Worm (Caenorhabditis elegans) whole organism, dauer: ENCODE data around the gene bpnt-1.

Experiments
- unc-62 ChIP-seq: sonication (generic microtip); optimal IDR thresholded peaks from 2 replicates; lab custom pipeline; 2017; ENCODE audit warnings: missing biosample characterization, missing genetic modification reagents, missing genetic modification characterization

Gene bpnt-1

ce11 chrII:4434278-4434677 lies 14.2 kb downstream of the bpnt-1 start:
- TF ChIP-seq unc-62 (GFP tag; lab: Kevin White, UChicago) = no peak

ce11 chrII:4435134-4435533 lies 15.1 kb downstream of the bpnt-1 start, which contains the start of gene nhr-273:
nhr-273 (plus strand) TSS chrII:4435300.
- no peak for TF ChIP-seq unc-62 (GFP tag; lab: Kevin White, UChicago)

- no peak for TF ChIP-seq unc-62 (GFP tag; lab: Kevin White, UChicago)
These were observed 18.5 kb downstream of the bpnt-1 start, which contains the start of gene nhr-16 for ce11 chrII:4438601-4439000. nhr-16 (plus strand) TSS chrII:4438805.

DNA sequence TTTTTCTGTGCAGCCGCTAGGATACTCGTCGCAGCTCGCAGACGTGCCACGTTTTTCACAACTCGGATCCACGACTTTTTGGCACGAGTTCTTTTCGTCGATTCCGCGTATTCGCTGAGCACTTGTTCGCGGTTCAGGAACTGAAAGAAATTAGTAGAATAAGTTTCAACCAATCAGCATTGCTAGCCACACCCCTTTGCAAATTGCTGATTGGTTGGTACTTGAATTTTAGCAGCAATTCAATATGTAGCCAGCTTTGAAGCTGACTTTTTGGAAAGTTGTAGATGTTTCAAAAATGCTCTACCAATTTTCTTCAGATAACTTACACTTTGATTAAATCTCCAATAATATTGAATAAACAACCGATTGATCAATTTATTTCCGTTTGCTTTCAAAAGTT lies 21.2 kb downstream of the bpnt-1 start:
- no peak for TF ChIP-seq unc-62 (GFP tag; lab: Kevin White, UChicago)

DNA sequence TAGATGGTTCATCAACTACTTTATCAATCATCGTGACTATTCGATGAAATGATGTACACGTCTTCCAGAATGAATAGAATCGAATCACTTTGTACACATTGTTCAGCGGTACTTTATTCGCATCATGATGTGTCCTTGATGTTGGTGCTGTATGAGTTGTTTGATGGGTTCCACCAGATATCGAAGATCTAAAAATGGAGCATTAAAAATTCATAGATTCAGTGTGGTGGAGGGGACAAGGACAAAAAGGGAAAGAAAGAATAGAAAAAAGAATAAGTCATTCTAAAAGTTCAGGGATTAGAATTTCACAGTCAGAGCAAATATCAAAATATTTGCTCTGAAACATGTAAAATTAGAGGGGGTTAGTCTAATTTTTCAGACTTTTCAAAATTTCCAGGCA lies 24.8 kb downstream of the bpnt-1 start:
- no peak for TF ChIP-seq unc-62 (GFP tag; lab: Kevin White, UChicago)

- TF ChIP-seq unc-62 (GFP tag; lab: Kevin White, UChicago) = no peak
These were observed 33.0 kb downstream of the bpnt-1 start, which contains the start of gene twk-2 for ce11 chrII:4453051-4453450. twk-2 (minus strand) TSS chrII:4453151.

- no peak for TF ChIP-seq unc-62 (GFP tag; lab: Kevin White, UChicago)
These were observed 33.4 kb downstream of the bpnt-1 start for ce11 chrII:4453453-4453852.

ce11 chrII:4454823-4455222 lies 34.8 kb downstream of the bpnt-1 start:
- no peak for TF ChIP-seq unc-62 (GFP tag; lab: Kevin White, UChicago)

DNA sequence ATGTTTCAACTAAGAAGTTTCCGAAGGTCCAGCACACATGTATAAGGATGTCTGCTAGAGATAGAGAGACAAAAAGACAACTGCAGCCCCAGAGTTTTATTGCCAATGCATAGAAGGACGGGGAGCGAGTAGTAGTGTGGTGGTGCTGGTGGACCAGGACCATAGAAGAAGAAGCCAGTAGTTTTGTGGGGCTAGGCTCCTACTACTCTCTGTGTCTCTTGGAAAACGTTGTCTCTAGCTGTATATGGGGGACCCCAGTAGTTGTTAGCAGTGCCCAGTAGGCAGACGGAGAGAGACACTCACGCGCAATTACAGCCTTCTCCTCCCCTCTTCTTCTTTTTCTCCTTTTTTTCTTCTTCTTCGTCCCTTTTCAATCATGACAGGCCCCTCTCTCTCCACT lies 36.0 kb downstream of the bpnt-1 start:
- TF ChIP-seq unc-62 (GFP tag; lab: Kevin White, UChicago) = no peak

DNA sequence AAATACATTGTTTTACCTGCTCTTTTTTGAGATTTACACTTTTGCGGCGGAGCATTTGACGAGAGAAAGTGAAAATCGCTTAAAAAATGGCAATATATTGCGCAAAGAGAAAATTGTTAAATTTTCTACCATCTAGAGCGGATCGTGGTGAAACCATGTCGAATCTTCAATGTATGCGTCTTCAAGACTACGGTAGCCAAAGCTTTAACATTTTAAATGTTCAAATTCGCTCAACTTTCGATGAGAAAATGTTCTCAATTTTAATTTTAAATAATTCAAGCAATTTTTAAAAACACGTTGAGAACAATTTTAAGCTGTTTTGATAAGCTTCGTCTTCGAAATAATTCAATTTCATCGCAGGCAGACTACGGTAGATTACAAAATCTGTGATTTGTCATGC lies 40.2 kb downstream of the bpnt-1 start:
- no peak for TF ChIP-seq unc-62 (GFP tag; lab: Kevin White, UChicago)

- no peak for TF ChIP-seq unc-62 (GFP tag; lab: Kevin White, UChicago)
These were observed 40.8 kb downstream of the bpnt-1 start, which contains the start of the genes T12C9.7 and vps-18 for ce11 chrII:4460851-4461250. T12C9.7 (minus strand) TSS chrII:4460951. vps-18 (plus strand) TSS chrII:4461130.

ce11 chrII:4462842-4463241 lies 42.8 kb downstream of the bpnt-1 start:
- TF ChIP-seq unc-62 (GFP tag; lab: Kevin White, UChicago) = no peak

ce11 chrII:4467869-4468268 lies 47.8 kb downstream of the bpnt-1 start, which contains the start of gene W06B4.2:
W06B4.2 (plus strand) TSS chrII:4468169.
- no peak for TF ChIP-seq unc-62 (GFP tag; lab: Kevin White, UChicago)

- no peak for TF ChIP-seq unc-62 (GFP tag; lab: Kevin White, UChicago)
These were observed 48.9 kb downstream of the bpnt-1 start for ce11 chrII:4468897-4469459.

DNA sequence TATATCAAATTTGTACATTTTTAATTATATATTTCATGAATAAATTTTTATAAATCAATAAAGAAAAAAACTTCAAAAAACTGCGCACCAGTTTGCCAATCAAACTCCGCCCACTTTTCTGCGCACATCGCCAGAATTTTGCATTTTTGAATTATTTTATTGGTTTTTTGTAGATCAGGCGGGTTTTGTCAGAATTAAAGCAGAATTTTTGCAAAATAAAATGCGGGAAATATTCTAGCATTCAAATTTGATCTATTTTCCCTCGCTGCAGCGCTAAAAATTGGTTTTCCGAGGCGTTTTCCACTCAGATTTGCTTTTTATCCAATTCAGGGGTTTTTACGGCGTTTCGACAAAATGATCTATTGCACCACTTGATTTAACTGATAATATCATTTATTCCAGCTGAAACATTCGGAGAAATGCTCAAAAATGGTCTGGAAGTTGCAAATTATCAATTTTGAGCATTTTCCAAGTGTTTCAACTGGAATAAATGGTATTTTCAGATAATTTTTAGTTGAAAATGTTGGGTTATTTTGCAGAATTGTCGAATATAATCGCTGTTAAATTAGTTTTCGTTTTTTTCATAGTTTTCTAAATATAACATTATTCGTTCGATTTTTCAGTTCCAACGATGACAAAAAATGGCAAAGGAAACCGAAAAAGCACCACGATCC lies 51.1 kb downstream of the bpnt-1 start, which contains the start of gene W06B4.1:
Gene W06B4.1 (plus strand): TSS at position 624 of the 674 bp plus-strand sequence.
- no peak for TF ChIP-seq unc-62 (GFP tag; lab: Kevin White, UChicago)
